Worm (Caenorhabditis elegans): Measurements from ENCODE around the gene rbc-2.

rbc-2 gene

DNA sequence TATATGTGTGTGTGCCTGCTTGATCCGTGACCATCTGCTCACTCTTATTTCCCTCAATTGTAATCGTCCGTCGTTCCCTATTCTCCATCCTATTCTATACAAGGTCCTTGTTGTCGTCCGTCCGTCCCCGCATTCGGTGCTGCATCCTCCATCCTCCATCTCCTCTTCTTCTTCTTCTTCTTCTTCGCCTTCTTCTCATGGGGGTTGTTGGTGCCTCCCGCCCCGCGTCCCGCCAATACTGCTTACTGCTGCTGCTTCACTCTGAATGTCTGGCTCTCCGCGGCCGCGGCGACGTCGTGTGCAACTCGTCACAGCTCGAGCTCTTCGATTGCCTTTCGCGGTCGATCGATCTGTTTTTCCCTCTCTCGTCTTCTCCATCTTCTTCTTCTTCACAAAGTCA, 6.6 kb upstream of the rbc-2 start:
- TF ChIP-seq ceh-14 (tag; optimal IDR thresholded peaks at IDR 0.05) (peak; percentile 54), unc-55 (GFP tag; optimal IDR thresholded peaks at IDR 0.05) (no peak), ceh-45 (GFP tag; IDR thresholded peaks at IDR 0.05) (no peak), ref-2 (tag; optimal IDR thresholded peaks at IDR 0.05) (peak; percentile 58), ceh-19 (GFP tag; optimal IDR thresholded peaks at IDR 0.05) (peak; percentile 19), Y22D7AL.16 (tag; optimal IDR thresholded peaks at IDR 0.05) (no peak), nfya-1 (tag; optimal IDR thresholded peaks at IDR 0.05) (peak; percentile 43), ceh-48 (tag; optimal IDR thresholded peaks at IDR 0.05) (peak; percentile 86), ceh-34 (tag; optimal IDR thresholded peaks at IDR 0.05) (peak; percentile 52), pqm-1 (tag; optimal IDR thresholded peaks at IDR 0.05) (no peak), ceh-2 (tag; optimal IDR thresholded peaks at IDR 0.05) (peak; percentile 7), unc-42 (tag; optimal IDR thresholded peaks at IDR 0.05) (peak; percentile 48), gmeb-2 (tag; optimal IDR thresholded peaks at IDR 0.05) (no peak), ceh-18 (tag; optimal IDR thresholded peaks at IDR 0.05) (peak; percentile 34), pax-1 (tag; optimal IDR thresholded peaks at IDR 0.05) (no peak), fax-1 (tag; optimal IDR thresholded peaks at IDR 0.05) (no peak), tbx-2 (tag; optimal IDR thresholded peaks at IDR 0.05) (peak; percentile 22), syd-9 (tag; optimal IDR thresholded peaks at IDR 0.05) (peak; percentile 49), ceh-31 (tag; optimal IDR thresholded peaks at IDR 0.05) (peak; percentile 68), ttx-3 (tag; optimal IDR thresholded peaks at IDR 0.05) (no peak), C08G9.2 (tag; optimal IDR thresholded peaks at IDR 0.05) (peak; percentile 23), tbx-7 (tag; optimal IDR thresholded peaks at IDR 0.05) (peak; percentile 3)

DNA sequence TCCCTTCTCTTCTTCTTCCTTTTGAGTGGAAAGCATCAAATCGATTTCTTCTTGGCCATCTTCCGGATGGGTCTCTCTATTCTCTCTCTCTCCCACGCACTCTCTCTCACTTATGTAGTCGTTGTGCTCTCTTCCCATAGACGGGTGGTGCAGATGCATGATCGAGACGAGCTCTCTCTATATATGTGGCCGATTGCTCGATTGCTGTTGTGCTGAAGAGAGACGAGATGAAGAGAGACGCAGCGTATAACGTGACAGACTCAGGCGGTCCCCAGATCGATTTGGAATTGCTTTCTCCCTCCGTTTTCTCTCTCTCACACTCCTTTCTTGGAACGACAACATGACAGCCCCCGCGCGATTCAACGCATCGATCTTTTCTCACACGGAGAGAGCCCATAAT, 4.2 kb upstream of the rbc-2 start:
- TF ChIP-seq ceh-19 (GFP tag; optimal IDR thresholded peaks at IDR 0.05) (peak; percentile 38), ceh-24 (tag; optimal IDR thresholded peaks at IDR 0.05) (no peak), unc-86 (tag; optimal IDR thresholded peaks at IDR 0.05) (no peak), ceh-30 (tag; optimal IDR thresholded peaks at IDR 0.05) (no peak), ceh-18 (tag; optimal IDR thresholded peaks at IDR 0.05) (peak; percentile 35), ceh-22 (tag; optimal IDR thresholded peaks at IDR 0.05) (no peak), tbx-2 (tag; optimal IDR thresholded peaks at IDR 0.05) (peak; percentile 56), eyg-1 (tag; optimal IDR thresholded peaks at IDR 0.05) (no peak), ceh-14 (tag; optimal IDR thresholded peaks at IDR 0.05) (peak; percentile 25), lim-6 (tag; optimal IDR thresholded peaks at IDR 0.05) (no peak), ceh-34 (tag; optimal IDR thresholded peaks at IDR 0.05) (peak; percentile 28), unc-55 (GFP tag; optimal IDR thresholded peaks at IDR 0.05) (peak; percentile 7), ceh-45 (GFP tag; IDR thresholded peaks at IDR 0.05) (no peak), ceh-48 (tag; optimal IDR thresholded peaks at IDR 0.05) (peak; percentile 92), sdc-2 (tag; optimal IDR thresholded peaks at IDR 0.05) (peak; percentile 6), fkh-6 (tag; optimal IDR thresholded peaks at IDR 0.05) (no peak), ceh-9 (tag; optimal IDR thresholded peaks at IDR 0.05) (no peak), ref-2 (tag; optimal IDR thresholded peaks at IDR 0.05) (peak; percentile 58), nhr-11 (tag; optimal IDR thresholded peaks at IDR 0.05) (no peak), tbx-7 (tag; optimal IDR thresholded peaks at IDR 0.05) (no peak), pha-2 (tag; optimal IDR thresholded peaks at IDR 0.05) (no peak), C08G9.2 (tag; optimal IDR thresholded peaks at IDR 0.05) (peak; percentile 30), syd-9 (tag; optimal IDR thresholded peaks at IDR 0.05) (peak; percentile 48), gmeb-2 (tag; optimal IDR thresholded peaks at IDR 0.05) (no peak), ceh-6 (GFP tag; optimal IDR thresholded peaks at IDR 0.05) (no peak), rnt-1 (tag; optimal IDR thresholded peaks at IDR 0.05) (no peak), ama-1 (optimal IDR thresholded peaks at IDR 0.05) (no peak), hlh-30 (tag; optimal IDR thresholded peaks at IDR 0.05; ENCODE audit: insufficient read depth) (peak; percentile 89), sox-2 (GFP tag; IDR thresholded peaks at IDR 0.05) (no peak), mec-3 (tag; optimal IDR thresholded peaks at IDR 0.05; ENCODE audit: borderline replicate concordance) (no peak), K09A11.1 (tag; optimal IDR thresholded peaks at IDR 0.05; ENCODE audit: insufficient read depth) (no peak), nfya-1 (tag; optimal IDR thresholded peaks at IDR 0.05) (peak; percentile 70), ceh-31 (tag; optimal IDR thresholded peaks at IDR 0.05) (peak; percentile 79), unc-42 (tag; optimal IDR thresholded peaks at IDR 0.05) (peak; percentile 69), ets-4 (tag; optimal IDR thresholded peaks at IDR 0.05) (no peak), pqm-1 (tag; optimal IDR thresholded peaks at IDR 0.05) (no peak)
